Fruit fly (Drosophila melanogaster) whole organism, embryonic: ENCODE measurements around the gene CG4783.

Source experiments
- Abd-B ChIP-seq: fragments of 200-800 bp; sonication (Bioruptor generic); optimal IDR thresholded peaks from 2 replicates; lab custom pipeline; 2018; ENCODE audit warnings: missing biosample characterization, mild to moderate bottlenecking, missing genetic modification characterization, moderate library complexity
- CG10543 ChIP-seq: fragments of 200-800 bp; sonication (Bioruptor generic); optimal IDR thresholded peaks from 3 replicates; lab custom pipeline; 2017; ENCODE audit warnings: missing biosample characterization, mild to moderate bottlenecking, missing genetic modification characterization, moderate library complexity
- CG11723 ChIP-seq: fragments of 200-800 bp; sonication (Bioruptor generic); optimal IDR thresholded peaks from 2 replicates; lab custom pipeline; 2017; ENCODE audit warnings: missing biosample characterization, mild to moderate bottlenecking, missing genetic modification characterization
- CG12236 ChIP-seq: fragments of 200-800 bp; sonication (Bioruptor generic); optimal IDR thresholded peaks from 2 replicates; lab custom pipeline; 2016; ENCODE audit warnings: missing biosample characterization, missing genetic modification characterization
- CG13424 ChIP-seq: fragments of 200-800 bp; sonication (Bioruptor generic); optimal IDR thresholded peaks from 2 replicates; lab custom pipeline; 2019; ENCODE audit warnings: missing biosample characterization, mild to moderate bottlenecking, missing genetic modification characterization, moderate library complexity
- CG13894 ChIP-seq: fragments of 200-800 bp; sonication (Bioruptor generic); optimal IDR thresholded peaks from 3 replicates; lab custom pipeline; 2018; ENCODE audit warnings: missing biosample characterization, mild to moderate bottlenecking, missing genetic modification characterization, moderate library complexity
- CG14050 ChIP-seq: fragments of 200-800 bp; sonication (Bioruptor generic); IDR thresholded peaks from 3 replicates; pipeline ENCODE4 v1.3.6; 2022; ENCODE audit warnings: missing biosample characterization, missing genetic modification characterization
- CG15269 ChIP-seq: fragments of 200-800 bp; sonication (Bioruptor generic); optimal IDR thresholded peaks from 2 replicates; lab custom pipeline; 2018; ENCODE audit warnings: missing biosample characterization, mild to moderate bottlenecking, missing genetic modification characterization, moderate library complexity
- CG17385 ChIP-seq: fragments of 200-800 bp; sonication (Bioruptor generic); optimal IDR thresholded peaks from 3 replicates; lab custom pipeline; 2018; ENCODE audit warnings: missing biosample characterization, mild to moderate bottlenecking, missing genetic modification characterization
- CG17568 ChIP-seq: fragments of 200-800 bp; sonication (Bioruptor generic); optimal IDR thresholded peaks from 2 replicates; lab custom pipeline; 2018; ENCODE audit warnings: missing biosample characterization, mild to moderate bottlenecking, missing genetic modification characterization, moderate library complexity
- CG17802 ChIP-seq: fragments of 200-800 bp; sonication (Bioruptor generic); optimal IDR thresholded peaks from 2 replicates; lab custom pipeline; 2018; ENCODE audit warnings: missing biosample characterization, mild to moderate bottlenecking, missing genetic modification characterization, moderate library complexity
- CG18011 ChIP-seq: fragments of 200-800 bp; sonication (Bioruptor generic); optimal IDR thresholded peaks from 2 replicates; lab custom pipeline; 2017; ENCODE audit warnings: missing biosample characterization, missing genetic modification characterization, mild to moderate bottlenecking, moderate library complexity, missing genotype
- CG18476 ChIP-seq: fragments of 200-800 bp; sonication (Bioruptor generic); optimal IDR thresholded peaks from 2 replicates; lab custom pipeline; 2016; ENCODE audit warnings: missing biosample characterization, mild to moderate bottlenecking, missing genetic modification characterization
- CG18599 ChIP-seq: fragments of 200-800 bp; sonication (Bioruptor generic); optimal IDR thresholded peaks from 3 replicates; lab custom pipeline; 2017; ENCODE audit warnings: missing biosample characterization, missing genetic modification characterization, mild to moderate bottlenecking, moderate library complexity, missing genetic modification reagents
- CG18619 ChIP-seq: fragments of 200-800 bp; sonication (Bioruptor generic); optimal IDR thresholded peaks from 3 replicates; lab custom pipeline; 2017; ENCODE audit warnings: missing biosample characterization, mild to moderate bottlenecking, missing genetic modification characterization
- CG2120 ChIP-seq: fragments of 200-800 bp; sonication (Bioruptor generic); optimal IDR thresholded peaks from 3 replicates; lab custom pipeline; 2016; ENCODE audit warnings: missing biosample characterization, missing genetic modification characterization
- CG4328 ChIP-seq: fragments of 200-800 bp; sonication (Bioruptor generic); optimal IDR thresholded peaks from 3 replicates; lab custom pipeline; 2017; ENCODE audit warnings: missing biosample characterization, missing genetic modification reagents, missing genetic modification characterization
- CG4404 ChIP-seq: fragments of 200-800 bp; sonication (Bioruptor generic); IDR thresholded peaks from 2 replicates; pipeline ENCODE4 v1.3.6; 2022; ENCODE audit warnings: missing biosample characterization, missing genetic modification characterization
- CG5245 ChIP-seq: fragments of 200-800 bp; sonication (Bioruptor generic); optimal IDR thresholded peaks from 3 replicates; lab custom pipeline; 2016; ENCODE audit warnings: missing biosample characterization, missing genetic modification characterization
- CG8359 ChIP-seq: fragments of 200-800 bp; sonication (Bioruptor generic); optimal IDR thresholded peaks from 2 replicates; lab custom pipeline; 2017; ENCODE audit warnings: missing biosample characterization, mild to moderate bottlenecking, missing genetic modification characterization, borderline replicate concordance
- CG8924 ChIP-seq: fragments of 200-800 bp; optimal IDR thresholded peaks from 3 replicates; lab custom pipeline; 2019; ENCODE audit warnings: missing biosample characterization, mild to moderate bottlenecking, missing genetic modification characterization, moderate library complexity
- Dbx ChIP-seq: fragments of 200-800 bp; sonication (Bioruptor generic); IDR thresholded peaks from 3 replicates; pipeline ENCODE4 v1.3.6; 2022; ENCODE audit warnings: missing biosample characterization, missing genetic modification characterization
- Deaf1 ChIP-seq: fragments of 200-800 bp; optimal IDR thresholded peaks from 3 replicates; lab custom pipeline; 2019; ENCODE audit warnings: missing biosample characterization, mild to moderate bottlenecking, missing genetic modification characterization, moderate library complexity
- Doc3 ChIP-seq: fragments of 200-800 bp; sonication (Bioruptor generic); IDR thresholded peaks from 3 replicates; pipeline ENCODE4 v1.3.6; 2022; ENCODE audit warnings: missing biosample characterization, missing genetic modification characterization; ENCODE audit not compliant: partially characterized antibody
- H15 ChIP-seq: fragments of 200-800 bp; sonication (Bioruptor generic); IDR thresholded peaks from 3 replicates; pipeline ENCODE4 v1.3.6; 2022; ENCODE audit warnings: missing biosample characterization, missing genetic modification characterization
- MBD-R2 ChIP-seq: fragments of 200-800 bp; sonication (Bioruptor generic); IDR thresholded peaks from 2 replicates; pipeline ENCODE4 v1.3.6; 2022; ENCODE audit warnings: missing biosample characterization, missing genetic modification characterization
- Mes4 ChIP-seq: fragments of 200-800 bp; sonication (Bioruptor generic); optimal IDR thresholded peaks from 2 replicates; lab custom pipeline; 2016; ENCODE audit warnings: missing biosample characterization, missing genetic modification characterization
- Ssrp ChIP-seq: fragments of 200-800 bp; sonication (Bioruptor generic); optimal IDR thresholded peaks from 2 replicates; lab custom pipeline; 2018; ENCODE audit warnings: missing biosample characterization, mild to moderate bottlenecking, missing genetic modification characterization, moderate library complexity
- Taf1 ChIP-seq: fragments of 200-800 bp; sonication (Bioruptor generic); IDR thresholded peaks from 2 replicates; pipeline ENCODE4 v1.3.6; 2022; ENCODE audit warnings: missing biosample characterization, missing genetic modification characterization
- abd-A ChIP-seq: fragments of 200-800 bp; sonication (Bioruptor generic); optimal IDR thresholded peaks from 3 replicates; lab custom pipeline; 2019; ENCODE audit warnings: missing biosample characterization, mild to moderate bottlenecking, missing genetic modification characterization, moderate library complexity
- ara ChIP-seq: fragments of 200-800 bp; sonication (Bioruptor generic); IDR thresholded peaks from 2 replicates; pipeline ENCODE4 v1.3.6; 2022; ENCODE audit warnings: missing biosample characterization, missing genetic modification characterization
- ato ChIP-seq: fragments of 200-800 bp; sonication (Bioruptor generic); IDR thresholded peaks from 2 replicates; pipeline ENCODE4 v1.3.6; 2022; ENCODE audit warnings: missing biosample characterization, missing genetic modification characterization; ENCODE audit not compliant: partially characterized antibody
- bigmax ChIP-seq: fragments of 200-800 bp; sonication (Bioruptor generic); optimal IDR thresholded peaks from 2 replicates; lab custom pipeline; 2018; ENCODE audit warnings: missing biosample characterization, mild to moderate bottlenecking, missing genetic modification characterization
- bowl ChIP-seq: fragments of 200-800 bp; sonication (Bioruptor generic); IDR thresholded peaks from 2 replicates; pipeline ENCODE4 v1.3.6; 2022; ENCODE audit warnings: missing biosample characterization, missing genetic modification characterization
- cad ChIP-seq: fragments of >200 bp; optimal IDR thresholded peaks from 2 replicates; lab custom pipeline; 2017; ENCODE audit warnings: missing biosample characterization, missing genetic modification characterization
- corto ChIP-seq: fragments of 200-800 bp; sonication (Bioruptor generic); optimal IDR thresholded peaks from 2 replicates; lab custom pipeline; 2016; ENCODE audit warnings: missing biosample characterization, mild to moderate bottlenecking, missing genetic modification characterization, moderate library complexity
- crp ChIP-seq, 2 experiments: fragments of 200-800 bp; sonication (Bioruptor generic); optimal IDR thresholded peaks; 2 replicates in 1 of 2; 3 replicates in 1 of 2; lab custom pipeline; 2017; ENCODE audit warnings: missing biosample characterization in 2 of 2, missing genetic modification characterization in 2 of 2, mild to moderate bottlenecking in 1 of 2, moderate library complexity in 1 of 2
- dati ChIP-seq: fragments of 200-800 bp; sonication (Bioruptor generic); IDR thresholded peaks from 2 replicates; pipeline ENCODE4 v1.3.6; 2022; ENCODE audit warnings: missing biosample characterization, missing genetic modification characterization
- dimm ChIP-seq: fragments of 200-800 bp; sonication (Bioruptor generic); IDR thresholded peaks from 2 replicates; pipeline ENCODE4 v1.3.6; 2022; ENCODE audit warnings: missing biosample characterization, missing genetic modification characterization
- dmrt11E ChIP-seq: fragments of 200-800 bp; sonication (Bioruptor generic); optimal IDR thresholded peaks from 3 replicates; lab custom pipeline; 2018; ENCODE audit warnings: missing biosample characterization, mild to moderate bottlenecking, missing genetic modification characterization, moderate library complexity
- dysf ChIP-seq: fragments of 200-800 bp; sonication (Bioruptor generic); IDR thresholded peaks from 3 replicates; pipeline ENCODE4 v1.3.6; 2022; ENCODE audit warnings: missing biosample characterization, missing genetic modification characterization
- gfzf ChIP-seq: fragments of 200-800 bp; sonication (Bioruptor generic); optimal IDR thresholded peaks from 2 replicates; lab custom pipeline; 2016; ENCODE audit warnings: missing biosample characterization, mild to moderate bottlenecking, missing genetic modification characterization, moderate library complexity
- ken ChIP-seq: fragments of 200-800 bp; sonication (Bioruptor generic); IDR thresholded peaks from 3 replicates; pipeline ENCODE4 v1.3.6; 2022; ENCODE audit warnings: missing biosample characterization, missing genetic modification characterization
- run ChIP-seq: fragments of 200-800 bp; sonication (Bioruptor generic); optimal IDR thresholded peaks from 3 replicates; lab custom pipeline; 2018; ENCODE audit warnings: missing biosample characterization, mild to moderate bottlenecking, missing genetic modification characterization
- stwl ChIP-seq: fragments of 200-800 bp; sonication (Bioruptor generic); optimal IDR thresholded peaks from 3 replicates; lab custom pipeline; 2018; ENCODE audit warnings: missing biosample characterization, mild to moderate bottlenecking, missing genetic modification characterization, moderate library complexity
- tap ChIP-seq: fragments of 200-800 bp; optimal IDR thresholded peaks from 3 replicates; lab custom pipeline; 2019; ENCODE audit warnings: missing biosample characterization, mild to moderate bottlenecking, missing genetic modification characterization, moderate library complexity
- tna ChIP-seq: fragments of 200-800 bp; sonication (Bioruptor generic); IDR thresholded peaks from 2 replicates; pipeline ENCODE4 v1.3.6; 2022; ENCODE audit warnings: missing biosample characterization, missing genetic modification characterization; ENCODE audit not compliant: partially characterized antibody
- trem ChIP-seq: fragments of 200-800 bp; optimal IDR thresholded peaks from 3 replicates; lab custom pipeline; 2019; ENCODE audit warnings: missing biosample characterization, mild to moderate bottlenecking, missing genetic modification characterization, moderate library complexity
- zf30C ChIP-seq: fragments of 200-800 bp; sonication (Bioruptor generic); optimal IDR thresholded peaks from 3 replicates; lab custom pipeline; 2018; ENCODE audit warnings: missing biosample characterization, mild to moderate bottlenecking, missing genetic modification characterization

CG4783 gene

DNA sequence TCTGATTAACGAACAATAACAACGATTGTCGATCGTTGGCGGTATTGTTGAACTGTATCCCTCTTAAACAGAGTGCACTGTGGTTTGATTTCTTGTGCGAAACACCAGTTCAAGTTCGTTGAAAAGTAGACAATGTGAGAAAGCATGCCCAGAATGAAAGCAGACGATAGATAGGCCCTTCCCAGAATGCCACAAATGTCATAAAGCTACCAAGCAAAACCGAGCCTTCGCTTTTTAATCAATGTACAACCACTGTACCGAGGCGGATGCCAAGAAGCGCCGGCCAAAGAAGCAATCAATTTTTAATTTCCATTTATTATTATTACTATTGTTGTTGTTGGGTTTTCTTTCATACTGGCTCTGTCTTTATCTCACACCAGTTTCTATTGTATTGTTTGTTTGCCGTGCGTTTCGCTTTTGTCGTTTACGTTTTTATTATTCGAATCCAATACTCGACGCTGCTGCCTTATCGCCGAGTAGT, 39.3 kb upstream of the CG4783 start (continued):
- TF ChIP-seq CG18476 (GFP tag; lab: Kevin White, UChicago) (peak; percentile 76), CG2120 (GFP tag; lab: Kevin White, UChicago) (peak; percentile 91), run (peak; percentile 56), CG17385 (GFP tag; lab: Kevin White, UChicago) (peak; percentile 79), Deaf1 (tag; lab: Kevin White, UChicago) (peak; percentile 47), CG4404 (peak; percentile 59), ken (GFP tag; lab: Robert Waterston, UW) (peak; percentile 87), zf30C (GFP tag; lab: Kevin White, UChicago) (no peak), dati (GFP tag; lab: Robert Waterston, UW) (peak; percentile 64), CG11723 (peak; percentile 38), corto (GFP tag; lab: Kevin White, UChicago) (peak; percentile 26), cad (no peak), Abd-B (GFP tag; lab: Kevin White, UChicago) (peak; percentile 63), CG15269 (tag; lab: Kevin White, UChicago) (peak; percentile 88), CG8359 (GFP tag; lab: Kevin White, UChicago) (peak; percentile 56), gfzf (no peak), CG17568 (peak; percentile 77), bowl (GFP tag; lab: Robert Waterston, UW) (0 out of 2 replicates have a peak, but pooled peaks have one; percentile 20), abd-A (tag; lab: Kevin White, UChicago) (no peak), ara (GFP tag; lab: Robert Waterston, UW) (peak; percentile 82), ato (GFP tag; lab: Robert Waterston, UW) (no peak), CG14050 (peak; percentile 84), CG4328 (GFP tag; lab: Kevin White, UChicago) (peak; percentile 3), dmrt11E (tag; lab: Kevin White, UChicago) (peak; percentile 55), Dbx (peak; percentile 84), dysf (GFP tag; lab: Robert Waterston, UW) (peak; percentile 90), CG18599 (GFP tag; lab: Kevin White, UChicago) (peak; percentile 88), Mes4 (GFP tag; lab: Kevin White, UChicago) (peak; percentile 42), CG12236 (GFP tag; lab: Kevin White, UChicago) (peak; percentile 61), stwl (tag; lab: Kevin White, UChicago) (no peak), CG13894 (peak; percentile 41), dimm (GFP tag; lab: Robert Waterston, UW) (0 out of 2 replicates have a peak, but pooled peaks have one; percentile 46), bigmax (GFP tag; lab: Kevin White, UChicago) (no peak), Doc3 (GFP tag; lab: Robert Waterston, UW) (no peak), trem (tag; lab: Kevin White, UChicago) (peak; percentile 35), CG18011 (GFP tag; lab: Kevin White, UChicago) (peak; percentile 52), CG10543 (GFP tag; lab: Kevin White, UChicago) (no peak), CG8924 (tag; lab: Kevin White, UChicago) (peak; percentile 84), Taf1 (GFP tag; lab: Robert Waterston, UW) (peak; percentile 59), Ssrp (tag; lab: Kevin White, UChicago) (peak; percentile 64), MBD-R2 (peak; percentile 61; the same call in 1 of the 2 replicates), CG5245 (GFP tag; lab: Kevin White, UChicago) (peak; percentile 66), tna (GFP tag; lab: Robert Waterston, UW) (no peak), CG18619 (GFP tag; lab: Kevin White, UChicago) (peak; percentile 77), H15 (GFP tag; lab: Robert Waterston, UW) (peak; percentile 82), crp (GFP tag; optimal IDR thresholded peaks at IDR 0.05; lab: Kevin White, UChicago) (no peak), tap (tag; lab: Kevin White, UChicago) (peak; percentile 74), CG17802 (tag; lab: Kevin White, UChicago) (peak; percentile 43), CG13424 (tag; lab: Kevin White, UChicago) (peak; percentile 63)
